Fruit fly (Drosophila melanogaster) whole organism, embryonic: Measurements from ENCODE around the gene CG1572.

Experiments used
- Atf6 ChIP-seq: fragments of 200-800 bp; sonication (Bioruptor generic); IDR thresholded peaks from 2 replicates; pipeline ENCODE4 v1.3.6; 2022; ENCODE audit warnings: missing biosample characterization, missing genetic modification characterization
- Blimp-1 ChIP-seq: fragments of 200-800 bp; sonication (Bioruptor generic); optimal IDR thresholded peaks from 3 replicates; lab custom pipeline; 2018; ENCODE audit warnings: missing biosample characterization, missing genetic modification characterization, mild to moderate bottlenecking, moderate library complexity, missing genetic modification reagents
- CG10366 ChIP-seq: fragments of 200-800 bp; sonication (Bioruptor generic); IDR thresholded peaks from 2 replicates; pipeline ENCODE4 v1.3.6; 2022; ENCODE audit warnings: missing biosample characterization, missing genetic modification characterization
- CG10979 ChIP-seq: fragments of 200-800 bp; sonication (Bioruptor generic); optimal IDR thresholded peaks from 2 replicates; lab custom pipeline; 2018; ENCODE audit warnings: missing biosample characterization, mild to moderate bottlenecking, missing genetic modification characterization, moderate library complexity
- CG11504 ChIP-seq: fragments of 200-800 bp; sonication (Bioruptor generic); optimal IDR thresholded peaks from 3 replicates; lab custom pipeline; 2019; ENCODE audit warnings: missing biosample characterization, mild to moderate bottlenecking, missing genetic modification characterization, moderate library complexity
- CG11695 ChIP-seq: fragments of 200-800 bp; sonication (Bioruptor generic); IDR thresholded peaks from 3 replicates; pipeline ENCODE4 v1.3.6; 2022; ENCODE audit warnings: missing biosample characterization, missing genetic modification characterization
- CG11696 ChIP-seq: fragments of 200-800 bp; sonication (Bioruptor generic); IDR thresholded peaks from 2 replicates; pipeline ENCODE4 v1.3.6; 2022; ENCODE audit warnings: missing biosample characterization, missing genetic modification characterization
- CG11723 ChIP-seq: fragments of 200-800 bp; sonication (Bioruptor generic); optimal IDR thresholded peaks from 2 replicates; lab custom pipeline; 2017; ENCODE audit warnings: missing biosample characterization, mild to moderate bottlenecking, missing genetic modification characterization
- CG12391 ChIP-seq: fragments of 200-800 bp; sonication (Bioruptor generic); optimal IDR thresholded peaks from 3 replicates; lab custom pipeline; 2018; ENCODE audit warnings: missing biosample characterization, mild to moderate bottlenecking, missing genetic modification characterization, moderate library complexity
- CG13424 ChIP-seq: fragments of 200-800 bp; sonication (Bioruptor generic); optimal IDR thresholded peaks from 2 replicates; lab custom pipeline; 2019; ENCODE audit warnings: missing biosample characterization, mild to moderate bottlenecking, missing genetic modification characterization, moderate library complexity
- CG15269 ChIP-seq: fragments of 200-800 bp; sonication (Bioruptor generic); optimal IDR thresholded peaks from 2 replicates; lab custom pipeline; 2018; ENCODE audit warnings: missing biosample characterization, mild to moderate bottlenecking, missing genetic modification characterization, moderate library complexity
- CG17359 ChIP-seq: fragments of 200-800 bp; sonication (Bioruptor generic); optimal IDR thresholded peaks from 3 replicates; lab custom pipeline; 2018; ENCODE audit warnings: missing biosample characterization, mild to moderate bottlenecking, missing genetic modification characterization, moderate library complexity
- CG17568 ChIP-seq: fragments of 200-800 bp; sonication (Bioruptor generic); optimal IDR thresholded peaks from 2 replicates; lab custom pipeline; 2018; ENCODE audit warnings: missing biosample characterization, mild to moderate bottlenecking, missing genetic modification characterization, moderate library complexity
- CG2199 ChIP-seq: fragments of 200-800 bp; sonication (Bioruptor generic); IDR thresholded peaks from 3 replicates; pipeline ENCODE4 v1.3.6; 2022; ENCODE audit warnings: missing biosample characterization, missing genetic modification characterization
- CG2678 ChIP-seq: fragments of 200-800 bp; sonication (Bioruptor generic); optimal IDR thresholded peaks from 3 replicates; lab custom pipeline; 2019; ENCODE audit warnings: missing biosample characterization, mild to moderate bottlenecking, missing genetic modification characterization, moderate library complexity
- CG2875 ChIP-seq: fragments of 200-800 bp; sonication (Bioruptor generic); optimal IDR thresholded peaks from 2 replicates; lab custom pipeline; 2017; ENCODE audit warnings: missing biosample characterization, mild to moderate bottlenecking, missing genetic modification characterization, missing genetic modification reagents
- CG2889 ChIP-seq: fragments of 200-800 bp; sonication (Bioruptor generic); IDR thresholded peaks from 3 replicates; pipeline ENCODE4 v1.3.6; 2022; ENCODE audit warnings: missing biosample characterization, missing genetic modification characterization
- CG4424 ChIP-seq: fragments of 200-800 bp; sonication (Bioruptor generic); optimal IDR thresholded peaks from 3 replicates; lab custom pipeline; 2016; ENCODE audit warnings: missing biosample characterization, missing genetic modification characterization
- CG7839 ChIP-seq: fragments of 200-800 bp; sonication (Bioruptor generic); optimal IDR thresholded peaks from 3 replicates; lab custom pipeline; 2018; ENCODE audit warnings: missing biosample characterization, mild to moderate bottlenecking, missing genetic modification characterization, moderate library complexity
- Dref ChIP-seq: fragments of 200-800 bp; sonication (Bioruptor generic); IDR thresholded peaks from 2 replicates; pipeline ENCODE4 v1.3.6; 2022; ENCODE audit warnings: missing biosample characterization, missing genetic modification characterization
- E2f2 ChIP-seq: fragments of 200-800 bp; sonication (Bioruptor generic); IDR thresholded peaks from 2 replicates; pipeline ENCODE4 v1.3.6; 2022; ENCODE audit warnings: missing biosample characterization, missing genetic modification characterization
- HLH3B ChIP-seq: fragments of 200-800 bp; sonication (Bioruptor generic); IDR thresholded peaks from 2 replicates; pipeline ENCODE4 v1.3.6; 2022; ENCODE audit warnings: missing biosample characterization, missing genetic modification characterization
- Hr3 ChIP-seq: fragments of 200-800 bp; sonication (Bioruptor generic); optimal IDR thresholded peaks from 3 replicates; lab custom pipeline; 2016; ENCODE audit warnings: missing biosample characterization, missing genetic modification characterization
- Hr51 ChIP-seq, 2 experiments: fragments of 200-800 bp; sonication (Bioruptor generic); optimal IDR thresholded peaks; 2 replicates in 1 of 2; 3 replicates in 1 of 2; lab custom pipeline; 2016 to 2018; ENCODE audit warnings: missing biosample characterization in 2 of 2, missing genetic modification characterization in 2 of 2, mild to moderate bottlenecking in 1 of 2, moderate library complexity in 1 of 2
- Med ChIP-seq: fragments of 200-800 bp; sonication (Bioruptor generic); peaks from one replicate; lab custom pipeline; 2016; ENCODE audit warnings: missing biosample characterization, missing genetic modification characterization, mild to moderate bottlenecking, inconsistent platforms, moderate library complexity
- Oaz ChIP-seq: fragments of 200-800 bp; sonication (Bioruptor generic); IDR thresholded peaks from 2 replicates; pipeline ENCODE4 v1.3.6; 2022; ENCODE audit warnings: missing biosample characterization, missing genetic modification characterization
- PHDP ChIP-seq: fragments of 200-800 bp; sonication (Bioruptor generic); optimal IDR thresholded peaks from 3 replicates; lab custom pipeline; 2018; ENCODE audit warnings: missing biosample characterization, mild to moderate bottlenecking, missing genetic modification characterization, moderate library complexity
- Pdp1 ChIP-seq, 2 experiments: fragments of 200-800 bp; sonication (Bioruptor generic); optimal IDR thresholded peaks; 3 replicates each; lab custom pipeline; 2016; ENCODE audit warnings: missing biosample characterization in 2 of 2, missing genetic modification characterization in 2 of 2, mild to moderate bottlenecking in 1 of 2, moderate library complexity in 1 of 2
- Rfx ChIP-seq: fragments of 200-800 bp; sonication (Bioruptor generic); IDR thresholded peaks from 2 replicates; pipeline ENCODE4 v1.3.6; 2022; ENCODE audit warnings: missing biosample characterization, missing genetic modification characterization
- Ssrp ChIP-seq: fragments of 200-800 bp; sonication (Bioruptor generic); optimal IDR thresholded peaks from 2 replicates; lab custom pipeline; 2018; ENCODE audit warnings: missing biosample characterization, mild to moderate bottlenecking, missing genetic modification characterization, moderate library complexity
- bsh ChIP-seq, 2 experiments: fragments of 200-800 bp; sonication (Bioruptor generic); optimal IDR thresholded peaks; 2 replicates each; lab custom pipeline; 2017 to 2018; ENCODE audit warnings: mild to moderate bottlenecking in 2 of 2, missing biosample characterization in 2 of 2, missing genetic modification characterization in 2 of 2, moderate library complexity in 1 of 2
- cato ChIP-seq: fragments of 200-800 bp; sonication (Bioruptor generic); optimal IDR thresholded peaks from 2 replicates; lab custom pipeline; 2016; ENCODE audit warnings: missing biosample characterization, missing genetic modification characterization, borderline replicate concordance
- danr ChIP-seq: fragments of 200-800 bp; sonication (Bioruptor generic); IDR thresholded peaks from 2 replicates; pipeline ENCODE4 v1.3.6; 2022; ENCODE audit warnings: missing biosample characterization, missing genetic modification characterization
- eve ChIP-seq, 2 experiments: fragments of >200 bp; optimal IDR thresholded peaks; 2 replicates each; lab custom pipeline; 2017; ENCODE audit warnings: missing biosample characterization in 2 of 2, missing genetic modification characterization in 2 of 2
- grau ChIP-seq: fragments of 200-800 bp; optimal IDR thresholded peaks from 3 replicates; lab custom pipeline; 2019; ENCODE audit warnings: missing biosample characterization, mild to moderate bottlenecking, missing genetic modification characterization, moderate library complexity
- hkb ChIP-seq, 2 experiments: fragments of 200-800 bp in 1 of 2; fragments of >200 bp in 1 of 2; sonication (Bioruptor generic) in 1 of 2; IDR thresholded peaks in 1 of 2; optimal IDR thresholded peaks in 1 of 2; 2 replicates each; pipeline versions ENCODE4 v1.3.6 to Lab custom; 2017 to 2022; ENCODE audit warnings: missing biosample characterization in 1 of 2, missing genetic modification characterization in 1 of 2
- lab ChIP-seq: fragments of 200-800 bp; sonication (Bioruptor generic); optimal IDR thresholded peaks from 3 replicates; lab custom pipeline; 2017; ENCODE audit warnings: missing biosample characterization, missing genetic modification characterization, mild to moderate bottlenecking, moderate library complexity, missing genetic modification reagents
- lilli ChIP-seq: fragments of 200-800 bp; sonication (Bioruptor generic); optimal IDR thresholded peaks from 3 replicates; lab custom pipeline; 2016; ENCODE audit warnings: missing biosample characterization, missing genetic modification characterization
- nom ChIP-seq: fragments of 200-800 bp; sonication (Bioruptor generic); optimal IDR thresholded peaks from 2 replicates; lab custom pipeline; 2017; ENCODE audit warnings: missing biosample characterization, missing genetic modification characterization, mild to moderate bottlenecking, moderate library complexity, missing genetic modification reagents
- pan ChIP-seq, 4 experiments: fragments of >200 bp in 3 of 4; fragments of 200-800 bp in 1 of 4; sonication (Bioruptor generic) in 1 of 4; optimal IDR thresholded peaks in 3 of 4; IDR thresholded peaks in 1 of 4; 2 replicates each; pipeline versions ENCODE4 v1.3.6 to Lab custom; 2017 to 2022; ENCODE audit warnings: missing biosample characterization in 2 of 4, missing genetic modification characterization in 2 of 4, mixed read lengths in 1 of 4
- phol ChIP-seq: fragments of 200-800 bp; sonication (Bioruptor generic); optimal IDR thresholded peaks from 3 replicates; lab custom pipeline; 2018; ENCODE audit warnings: missing biosample characterization, mild to moderate bottlenecking, missing genetic modification characterization, moderate library complexity
- sens ChIP-seq: fragments of 200-800 bp; sonication (Bioruptor generic); peaks from one replicate; lab custom pipeline; 2016; ENCODE audit warnings: missing biosample characterization, missing genetic modification characterization
- stc ChIP-seq: fragments of 200-800 bp; sonication (Bioruptor generic); IDR thresholded peaks from 2 replicates; pipeline ENCODE4 v1.3.6; 2022; ENCODE audit warnings: missing biosample characterization, missing genetic modification characterization
- stwl ChIP-seq: fragments of 200-800 bp; sonication (Bioruptor generic); optimal IDR thresholded peaks from 3 replicates; lab custom pipeline; 2018; ENCODE audit warnings: missing biosample characterization, mild to moderate bottlenecking, missing genetic modification characterization, moderate library complexity
- tna ChIP-seq: fragments of 200-800 bp; sonication (Bioruptor generic); IDR thresholded peaks from 2 replicates; pipeline ENCODE4 v1.3.6; 2022; ENCODE audit warnings: missing biosample characterization, missing genetic modification characterization; ENCODE audit not compliant: partially characterized antibody
- unpg ChIP-seq: fragments of 200-800 bp; sonication (Bioruptor generic); optimal IDR thresholded peaks from 3 replicates; lab custom pipeline; 2018; ENCODE audit warnings: missing biosample characterization, mild to moderate bottlenecking, missing genetic modification characterization, moderate library complexity
- vvl ChIP-seq: fragments of 200-800 bp; sonication (Bioruptor generic); IDR thresholded peaks from 2 replicates; pipeline ENCODE4 v1.3.6; 2022; ENCODE audit warnings: missing biosample characterization, missing genetic modification characterization
- wdn ChIP-seq: fragments of 200-800 bp; sonication (Bioruptor generic); IDR thresholded peaks from 2 replicates; pipeline ENCODE4 v1.3.6; 2022; ENCODE audit warnings: missing biosample characterization, missing genetic modification characterization

Gene CG1572

DNA sequence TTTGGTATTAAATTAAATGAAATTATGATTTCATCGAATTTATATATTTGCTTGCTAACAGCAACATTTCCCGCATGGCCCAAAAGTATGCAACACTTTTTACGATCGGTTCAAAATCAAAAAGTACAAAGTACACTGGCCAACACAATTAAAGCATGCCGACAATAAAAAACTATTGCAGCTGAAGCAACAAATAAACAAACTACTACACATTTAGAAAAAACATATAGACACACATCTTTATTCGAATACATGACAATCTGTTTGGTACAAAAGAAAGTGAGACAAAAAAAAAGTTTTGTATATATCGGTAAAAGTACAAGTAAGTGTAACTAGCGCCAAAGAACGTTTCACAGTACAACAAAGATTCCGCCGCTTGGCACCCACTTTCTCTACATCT is 3.4 kb downstream of the CG1572 start:
- no peak for TF ChIP-seq pan (optimal IDR thresholded peaks at IDR 0.05; lab: Kevin White, UChicago)
- peak in 1 of 2 experiments; percentile 41 for TF ChIP-seq pan (GFP tag; optimal IDR thresholded peaks at IDR 0.05 in 1 of 2, IDR thresholded peaks at IDR 0.05 in 1 of 2)
- no peak for TF ChIP-seq Pdp1 (GFP tag; optimal IDR thresholded peaks at IDR 0.05; lab: Kevin White, UChicago)
- TF ChIP-seq grau (tag; lab: Kevin White, UChicago) = peak; percentile 7
- TF ChIP-seq E2f2 (GFP tag; lab: Robert Waterston, UW) = peak; percentile 11; the same call in 1 of the 2 replicates
- TF ChIP-seq stwl (tag; lab: Kevin White, UChicago) = peak; percentile 25
- peak; percentile 14 for TF ChIP-seq CG7839 (tag; lab: Kevin White, UChicago)
- peak; percentile 66 for TF ChIP-seq Med (GFP tag; lab: Kevin White, UChicago)
- TF ChIP-seq CG4424 (GFP tag; lab: Kevin White, UChicago) = peak; percentile 6
- peak; percentile 76 for TF ChIP-seq sens
- peak; percentile 43 for TF ChIP-seq CG17568 (GFP tag; lab: Kevin White, UChicago)
- TF ChIP-seq Rfx (GFP tag; lab: Robert Waterston, UW) = no peak
- TF ChIP-seq CG10366 (GFP tag; lab: Robert Waterston, UW) = no peak
- peak; percentile 12 for TF ChIP-seq CG11504
- peak in 1 of 2 experiments; percentile 14 for TF ChIP-seq Hr51 (GFP tag; optimal IDR thresholded peaks at IDR 0.05; lab: Kevin White, UChicago)
- TF ChIP-seq cato = no peak
- TF ChIP-seq hkb (optimal IDR thresholded peaks at IDR 0.05; lab: Kevin White, UChicago) = no peak
- TF ChIP-seq hkb (GFP tag; IDR thresholded peaks at IDR 0.05; lab: Robert Waterston, UW) = peak; percentile 46
- peak; percentile 21 for TF ChIP-seq CG2678
- TF ChIP-seq CG11723 (GFP tag; lab: Kevin White, UChicago) = no peak
- TF ChIP-seq CG17359 (tag; lab: Kevin White, UChicago) = peak; percentile 5
- TF ChIP-seq CG10979 (tag; lab: Kevin White, UChicago) = peak; percentile 8
- TF ChIP-seq unpg (GFP tag; lab: Kevin White, UChicago) = peak; percentile 17
- TF ChIP-seq Oaz (GFP tag; lab: Robert Waterston, UW) = no peak
- no peak for TF ChIP-seq CG11695 (GFP tag; lab: Robert Waterston, UW)
- TF ChIP-seq CG13424 (tag; lab: Kevin White, UChicago) = peak; percentile 0
- peak; percentile 7 for TF ChIP-seq lab
- 0 out of 2 replicates have a peak, but pooled peaks have one; percentile 47 for TF ChIP-seq CG11696
- peak; percentile 11 for TF ChIP-seq lilli (GFP tag; lab: Kevin White, UChicago)
- TF ChIP-seq nom (GFP tag; lab: Kevin White, UChicago) = peak; percentile 53
- peak; percentile 11; the same call in 1 of the 2 replicates for TF ChIP-seq stc (GFP tag; lab: Robert Waterston, UW)
- no peak for TF ChIP-seq wdn (GFP tag; lab: Robert Waterston, UW)
- peak; percentile 17 for TF ChIP-seq Blimp-1 (GFP tag; lab: Kevin White, UChicago)
- no peak for TF ChIP-seq tna (GFP tag; lab: Robert Waterston, UW)
- TF ChIP-seq Atf6 = peak; percentile 54; the same call in 1 of the 2 replicates
- TF ChIP-seq Hr3 (GFP tag; lab: Kevin White, UChicago) = no peak
- TF ChIP-seq CG2199 (GFP tag; lab: Robert Waterston, UW) = no peak
- TF ChIP-seq CG2875 (GFP tag; lab: Kevin White, UChicago) = no peak
- TF ChIP-seq PHDP (tag; lab: Kevin White, UChicago) = peak; percentile 24
- 0 out of 2 replicates have a peak, but pooled peaks have one; percentile 33 for TF ChIP-seq vvl (GFP tag; lab: Robert Waterston, UW)
- no peak for TF ChIP-seq danr (GFP tag; lab: Robert Waterston, UW)
- TF ChIP-seq HLH3B = 0 out of 2 replicates have a peak, but pooled peaks have one; percentile 18
- peak; percentile 51; the same call in 1 of the 3 replicates for TF ChIP-seq CG2889 (GFP tag; lab: Robert Waterston, UW)
- TF ChIP-seq eve (GFP tag; optimal IDR thresholded peaks at IDR 0.05; lab: Kevin White, UChicago) = peak in 1 of 2 experiments; percentile 39
- peak; percentile 24 for TF ChIP-seq CG15269
- peak; percentile 6 for TF ChIP-seq phol (tag; lab: Kevin White, UChicago)
- no peak for TF ChIP-seq Ssrp (tag; lab: Kevin White, UChicago)
- TF ChIP-seq CG12391 (tag; lab: Kevin White, UChicago) = peak; percentile 2
- TF ChIP-seq bsh (GFP tag; optimal IDR thresholded peaks at IDR 0.05; lab: Kevin White, UChicago) = peak in 1 of 2 experiments; percentile 12
- no peak for TF ChIP-seq Dref
